Worm (Caenorhabditis elegans): Measurements from ENCODE around the gene vha-14.

Gene vha-14

ce11 chrIII:9467095-9467494 lies 40.8 kb upstream of the vha-14 start, which contains the start of gene baf-1:
baf-1 (plus strand) TSS chrIII:9467464.
- TF ChIP-seq zip-11 (GFP tag; IDR thresholded peaks at IDR 0.05): no peak
- peak; percentile 74 for TF ChIP-seq aha-1 (tag)
- peak; percentile 58 for TF ChIP-seq rbr-2 (tag; optimal IDR thresholded peaks at IDR 0.05)
- TF ChIP-seq lin-15B (tag; optimal IDR thresholded peaks at IDR 0.05): no peak
- peak in 1 of 2 experiments; percentile 31 for TF ChIP-seq hif-1 (tag; optimal IDR thresholded peaks at IDR 0.05)
- TF ChIP-seq nhr-41 (GFP tag; IDR thresholded peaks at IDR 0.05): no peak
- no peak for TF ChIP-seq gei-8 (GFP tag; optimal IDR thresholded peaks at IDR 0.05)
- TF ChIP-seq unc-130 (GFP tag; optimal IDR thresholded peaks at IDR 0.05): peak; percentile 57
- no peak for TF ChIP-seq spr-1 (tag; optimal IDR thresholded peaks at IDR 0.05)
- TF ChIP-seq lsy-2 (tag; optimal IDR thresholded peaks at IDR 0.05): peak in 1 of 2 experiments; percentile 78
- no peak for TF ChIP-seq ztf-11 (tag; optimal IDR thresholded peaks at IDR 0.05)
- TF ChIP-seq nhr-6 (tag; optimal IDR thresholded peaks at IDR 0.05): peak; percentile 59
- TF ChIP-seq T26A8.4 (GFP tag; IDR thresholded peaks at IDR 0.05): no peak
- TF ChIP-seq F49E8.2 (tag; optimal IDR thresholded peaks at IDR 0.05; ENCODE audit: borderline replicate concordance): no peak
- TF ChIP-seq tra-1 (GFP tag; IDR thresholded peaks at IDR 0.05): no peak
- TF ChIP-seq madf-9 (GFP tag; conservative IDR thresholded peaks at IDR 0.05): no peak
- TF ChIP-seq nhr-25 (tag; optimal IDR thresholded peaks at IDR 0.05; ENCODE audit: borderline replicate concordance, insufficient read depth): no peak
- no peak for TF ChIP-seq nhr-111 (GFP tag; optimal IDR thresholded peaks at IDR 0.05)
- no peak for TF ChIP-seq ama-1 (optimal IDR thresholded peaks at IDR 0.05)
- peak; percentile 70 for TF ChIP-seq mep-1 (tag; optimal IDR thresholded peaks at IDR 0.05)
- TF ChIP-seq lin-13 (GFP tag; optimal IDR thresholded peaks at IDR 0.05): peak; percentile 23
- TF ChIP-seq arid-1 (GFP tag; conservative IDR thresholded peaks at IDR 0.05): peak; percentile 55; the same call in 1 of the 2 replicates
- TF ChIP-seq attf-4 (tag; optimal IDR thresholded peaks at IDR 0.05): no peak
- no peak for TF ChIP-seq dmd-6 (GFP tag; IDR thresholded peaks at IDR 0.05)
- no peak for TF ChIP-seq unc-62 (GFP tag; optimal IDR thresholded peaks at IDR 0.05 in 1 of 2)
- TF ChIP-seq unc-62 (tag; optimal IDR thresholded peaks at IDR 0.05): no peak
- TF ChIP-seq skn-1 (tag; optimal IDR thresholded peaks at IDR 0.05): no peak
- peak; percentile 70 for TF ChIP-seq dpl-1 (GFP tag; optimal IDR thresholded peaks at IDR 0.05)
- TF ChIP-seq ceh-20 (GFP tag; IDR thresholded peaks at IDR 0.05): no peak
- no peak for TF ChIP-seq daf-8 (GFP tag; IDR thresholded peaks at IDR 0.05)
- TF ChIP-seq egl-27 (tag; optimal IDR thresholded peaks at IDR 0.05): no peak
- no peak for TF ChIP-seq Y105C5A.15 (GFP tag; IDR thresholded peaks at IDR 0.05)
- no peak for TF ChIP-seq daf-16 (GFP tag; optimal IDR thresholded peaks at IDR 0.05)
- TF ChIP-seq daf-16 (tag; optimal IDR thresholded peaks at IDR 0.05): peak; percentile 39
- TF ChIP-seq jun-1 (tag; optimal IDR thresholded peaks at IDR 0.05): no peak
- no peak for TF ChIP-seq aly-2 (tag; optimal IDR thresholded peaks at IDR 0.05)
- no peak for TF ChIP-seq spr-3 (GFP tag; optimal IDR thresholded peaks at IDR 0.05)
- no peak for TF ChIP-seq tag-97 (GFP tag; IDR thresholded peaks at IDR 0.05)
- no peak for TF ChIP-seq R02D3.7 (tag; optimal IDR thresholded peaks at IDR 0.05)
- TF ChIP-seq pqm-1 (tag; optimal IDR thresholded peaks at IDR 0.05): peak; percentile 49
- TF ChIP-seq zfp-2 (tag; optimal IDR thresholded peaks at IDR 0.05): no peak
- TF ChIP-seq F26F4.8 (GFP tag; conservative IDR thresholded peaks at IDR 0.05): no peak
- 0 out of 2 replicates have a peak, but pooled peaks have one; percentile 26 for TF ChIP-seq hmg-1.1 (GFP tag; IDR thresholded peaks at IDR 0.05)
- no peak for TF ChIP-seq Y48G9A.11 (GFP tag; IDR thresholded peaks at IDR 0.05)
- TF ChIP-seq nhr-10 (tag; optimal IDR thresholded peaks at IDR 0.05): no peak
- no peak for TF ChIP-seq nhr-76 (tag; optimal IDR thresholded peaks at IDR 0.05)
- peak; percentile 32 for TF ChIP-seq hlh-11 (tag; optimal IDR thresholded peaks at IDR 0.05)
- peak; percentile 31; the same call in 1 of the 2 replicates for TF ChIP-seq zfp-3 (GFP tag; conservative IDR thresholded peaks at IDR 0.05)
- TF ChIP-seq Y75B8A.6 (GFP tag; IDR thresholded peaks at IDR 0.05): no peak
- no peak for TF ChIP-seq cey-2 (tag; optimal IDR thresholded peaks at IDR 0.05; ENCODE audit: borderline replicate concordance, insufficient read depth)
- no peak for TF ChIP-seq lim-7 (GFP tag; IDR thresholded peaks at IDR 0.05)
- TF ChIP-seq mes-2 (tag; optimal IDR thresholded peaks at IDR 0.05; ENCODE audit: poor library complexity, severe bottlenecking): peak; percentile 87
